Fruit fly (Drosophila melanogaster) Kc167 (cell line): Measurements from ENCODE around the gene Tollo.

ENCODE experiments used
- Sin3A ChIP-seq: fragments of >200 bp; optimal IDR thresholded peaks from 2 replicates; lab custom pipeline; 2018; ENCODE audit warnings: missing external identifiers
- psq ChIP-seq: fragments of >200 bp; optimal IDR thresholded peaks from 2 replicates; lab custom pipeline; 2017; ENCODE audit warnings: missing external identifiers

- no peak for TF ChIP-seq Sin3A (lab: Kevin White, UChicago)
- TF ChIP-seq psq: no peak
These were observed 45.7 kb upstream of the Tollo start for dm6 chr3L:15189707-15190106.
